Worm (Caenorhabditis elegans): ENCODE results near the gene F40G9.7.
A peak's percentile ranks its signal among the peaks of the same experiment; 100 is the strongest.

Gene F40G9.7

ce11 chrIII:171617-172016, 6.1 kb downstream of the F40G9.7 start, which contains the start of the genes F40G9.9 and F40G9.12:
TSS of gene F40G9.9 (minus strand) at chrIII:171717.
TSS of gene F40G9.12 (plus strand) at chrIII:171847.
- no peak for TF ChIP-seq ces-1 (GFP tag; optimal IDR thresholded peaks at IDR 0.05)
- no peak for TF ChIP-seq nhr-28 (tag; optimal IDR thresholded peaks at IDR 0.05)
- TF ChIP-seq lin-29 (GFP tag; IDR thresholded peaks at IDR 0.05) = no peak
- no peak for TF ChIP-seq egl-27 (tag; optimal IDR thresholded peaks at IDR 0.05)
- no peak for TF ChIP-seq php-3 (GFP tag; IDR thresholded peaks at IDR 0.05)
- TF ChIP-seq lin-15B (tag; optimal IDR thresholded peaks at IDR 0.05) = no peak
- no peak for TF ChIP-seq ceh-20 (GFP tag; IDR thresholded peaks at IDR 0.05)
- no peak for TF ChIP-seq nhr-77 (tag; optimal IDR thresholded peaks at IDR 0.05)
- no peak for TF ChIP-seq arid-1 (GFP tag; conservative IDR thresholded peaks at IDR 0.05)
- no peak for TF ChIP-seq unc-62 (GFP tag; optimal IDR thresholded peaks at IDR 0.05 in 1 of 2)
- TF ChIP-seq unc-62 (tag; optimal IDR thresholded peaks at IDR 0.05) = no peak
- TF ChIP-seq dmd-9 (GFP tag; IDR thresholded peaks at IDR 0.05) = no peak
- TF ChIP-seq mdt-29 (GFP tag; IDR thresholded peaks at IDR 0.05) = no peak
- TF ChIP-seq nhr-102 (tag; optimal IDR thresholded peaks at IDR 0.05) = no peak
- TF ChIP-seq hif-1 (tag; optimal IDR thresholded peaks at IDR 0.05) = no peak

- TF ChIP-seq aly-2 (tag; optimal IDR thresholded peaks at IDR 0.05) = no peak
- TF ChIP-seq lin-1 (GFP tag; IDR thresholded peaks at IDR 0.05) = no peak
- TF ChIP-seq aha-1 (tag) = peak; percentile 31
- no peak for TF ChIP-seq Y48G9A.11 (GFP tag; IDR thresholded peaks at IDR 0.05)
- no peak for TF ChIP-seq nhr-76 (tag; optimal IDR thresholded peaks at IDR 0.05)
- TF ChIP-seq madf-9 (GFP tag; conservative IDR thresholded peaks at IDR 0.05) = no peak
These were observed 8.0 kb downstream of the F40G9.7 start, which contains the start of gene F40G9.19 for ce11 chrIII:173501-173900. TSS of gene F40G9.19 (plus strand) at chrIII:173801.

- TF ChIP-seq madf-9 (GFP tag; conservative IDR thresholded peaks at IDR 0.05) (no peak), Y48G9A.11 (GFP tag; IDR thresholded peaks at IDR 0.05) (no peak), mxl-3 (GFP tag; optimal IDR thresholded peaks at IDR 0.05) (no peak), jun-1 (tag; optimal IDR thresholded peaks at IDR 0.05) (no peak), pqm-1 (tag; optimal IDR thresholded peaks at IDR 0.05) (peak; percentile 18), unc-62 (GFP tag; optimal IDR thresholded peaks at IDR 0.05 in 1 of 2) (peak in 1 of 2 experiments; percentile 66), unc-62 (tag; optimal IDR thresholded peaks at IDR 0.05) (no peak), spr-3 (GFP tag; optimal IDR thresholded peaks at IDR 0.05) (no peak), zip-11 (GFP tag; IDR thresholded peaks at IDR 0.05) (no peak)
These were observed 10.2 kb downstream of the F40G9.7 start, which contains the start of gene clec-148 for ce11 chrIII:175733-176132. TSS of gene clec-148 (minus strand) at chrIII:175833.

- peak; percentile 83 for TF ChIP-seq aha-1 (tag)
- no peak for TF ChIP-seq mxl-2 (GFP tag; conservative IDR thresholded peaks at IDR 0.05)
These were observed 12.2 kb downstream of the F40G9.7 start, which contains the start of gene F40G9.14 for ce11 chrIII:177715-178114. TSS of gene F40G9.14 (minus strand) at chrIII:177815.

- TF ChIP-seq lin-38 (GFP tag; IDR thresholded peaks at IDR 0.05) = no peak
- TF ChIP-seq F26F4.8 (GFP tag; conservative IDR thresholded peaks at IDR 0.05) = 0 out of 2 replicates have a peak, but pooled peaks have one; percentile 30
These were observed 12.6 kb downstream of the F40G9.7 start for ce11 chrIII:178126-178525.

- TF ChIP-seq pqm-1 (tag; optimal IDR thresholded peaks at IDR 0.05) = no peak
- no peak for TF ChIP-seq F49E8.2 (tag; optimal IDR thresholded peaks at IDR 0.05; ENCODE audit: borderline replicate concordance)
- TF ChIP-seq cey-2 (tag; optimal IDR thresholded peaks at IDR 0.05; ENCODE audit: borderline replicate concordance, insufficient read depth) = no peak
- TF ChIP-seq unc-130 (GFP tag; optimal IDR thresholded peaks at IDR 0.05) = no peak
- TF ChIP-seq dmd-9 (GFP tag; IDR thresholded peaks at IDR 0.05) = no peak
These were observed 13.7 kb downstream of the F40G9.7 start, which contains the start of gene F40G9.6 for ce11 chrIII:179123-179592. TSS of gene F40G9.6 (plus strand) at chrIII:179542.

All from whole organism, L4 larva.